Fruit fly (Drosophila melanogaster): ENCODE measurements around the gene CG31445.

DNA sequence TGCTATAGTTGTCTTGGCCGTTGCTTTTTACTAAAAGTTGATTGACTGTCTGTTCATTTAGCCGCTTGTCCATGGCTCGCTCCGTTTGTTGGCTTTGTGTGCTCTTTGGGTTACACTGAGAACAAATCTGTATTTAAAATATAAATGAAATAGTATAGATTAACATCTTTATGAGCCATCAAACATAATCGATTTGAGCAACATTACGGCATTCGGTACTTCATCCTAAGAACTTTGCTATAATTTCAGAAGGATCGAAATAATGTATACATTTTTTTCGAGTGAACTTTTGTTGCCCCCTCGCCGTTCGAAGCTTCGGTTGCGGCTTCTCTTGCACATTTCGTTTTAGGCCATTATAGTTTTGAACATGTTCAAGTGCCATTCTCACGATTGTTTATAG, 36.6 kb downstream of the CG31445 start:
- TF ChIP-seq CTCF (optimal IDR thresholded peaks at IDR 0.05) (no peak), CG8478 (optimal IDR thresholded peaks at IDR 0.05) (no peak)

All from S2 (cell line).